Worm (Caenorhabditis elegans) whole organism, young adult: ENCODE data around the gene irld-23.

Experiments used
- B0019.2 ChIP-seq: fragments of 200-800 bp; sonication (Bioruptor generic); conservative IDR thresholded peaks from 2 replicates; pipeline ENCODE4 v1.3.6; 2022; ENCODE audit warnings: missing genetic modification reagents, missing genetic modification characterization, missing compliant biosample characterization
- B0035.1 ChIP-seq: sonication (generic microtip); optimal IDR thresholded peaks from 2 replicates; lab custom pipeline; 2016; ENCODE audit warnings: missing genetic modification characterization, mild to moderate bottlenecking, missing compliant biosample characterization, missing genotype, missing genetic modification reagents
- B0336.3 ChIP-seq: fragments of 200-800 bp; sonication (Bioruptor generic); IDR thresholded peaks from 2 replicates; pipeline ENCODE4 v1.3.6; 2022; ENCODE audit warnings: missing genetic modification characterization, missing compliant biosample characterization
- F33H1.4 ChIP-seq: fragments of 200-800 bp; sonication (Bioruptor generic); IDR thresholded peaks from 2 replicates; pipeline ENCODE4 v1.3.6; 2022; ENCODE audit warnings: missing genetic modification reagents, missing genetic modification characterization, missing compliant biosample characterization
- F52B5.7 ChIP-seq: sonication (generic microtip); optimal IDR thresholded peaks from 2 replicates; lab custom pipeline; 2016; ENCODE audit warnings: mild to moderate bottlenecking, missing genetic modification characterization, missing compliant biosample characterization
- F55B11.4 ChIP-seq: sonication (generic microtip); optimal IDR thresholded peaks from 2 replicates; lab custom pipeline; 2016; ENCODE audit warnings: missing compliant biosample characterization, missing genetic modification characterization, borderline replicate concordance; ENCODE audit not compliant: insufficient read depth
- F57C9.4 ChIP-seq: sonication (generic microtip); optimal IDR thresholded peaks from 2 replicates; lab custom pipeline; 2017; ENCODE audit warnings: mild to moderate bottlenecking, missing genetic modification characterization, missing compliant biosample characterization
- K11D2.4 ChIP-seq: fragments of 200-800 bp; sonication (Bioruptor generic); IDR thresholded peaks from 2 replicates; pipeline ENCODE4 v1.3.6; 2022; ENCODE audit warnings: missing genetic modification reagents, missing genetic modification characterization, missing compliant biosample characterization
- Y53F4B.3 ChIP-seq: fragments of 200-800 bp; sonication (Bioruptor generic); IDR thresholded peaks from 2 replicates; pipeline ENCODE4 v1.3.6; 2022; ENCODE audit warnings: missing genetic modification reagents, missing genetic modification characterization, missing compliant biosample characterization
- Y79H2A.3 ChIP-seq: fragments of 200-800 bp; sonication (Bioruptor generic); conservative IDR thresholded peaks from 2 replicates; pipeline ENCODE4 v1.3.6; 2022; ENCODE audit warnings: missing genetic modification reagents, missing genetic modification characterization, missing compliant biosample characterization
- Y95B8A.8 ChIP-seq: fragments of 200-800 bp; sonication (Bioruptor generic); IDR thresholded peaks from 2 replicates; pipeline ENCODE4 v1.3.6; 2022; ENCODE audit warnings: missing genetic modification reagents, missing genetic modification characterization, missing compliant biosample characterization
- ama-1 ChIP-seq, 3 experiments: fragments of 150-350 bp in 1 of 3; sonication (generic microtip) in 2 of 3; optimal IDR thresholded peaks; 2 replicates each; lab custom pipeline; 2014 to 2018; ENCODE audit warnings: missing biosample characterization in 2 of 3, missing genetic modification characterization in 2 of 3, missing genetic modification reagents in 2 of 3
- attf-5 ChIP-seq: fragments of 200-800 bp; sonication (Bioruptor generic); optimal IDR thresholded peaks from 2 replicates; lab custom pipeline; 2018; ENCODE audit warnings: mild to moderate bottlenecking, missing genetic modification characterization, missing compliant biosample characterization
- attf-6 ChIP-seq: fragments of 200-800 bp; sonication (Bioruptor generic); IDR thresholded peaks from 2 replicates; pipeline ENCODE4 v1.3.6; 2022; ENCODE audit warnings: missing genetic modification reagents, missing genetic modification characterization, missing compliant biosample characterization
- cebp-1 ChIP-seq, 2 experiments: fragments of 200-800 bp in 1 of 2; sonication (Bioruptor generic) in 1 of 2; sonication (generic microtip) in 1 of 2; IDR thresholded peaks in 1 of 2; optimal IDR thresholded peaks in 1 of 2; 2 replicates each; pipeline versions ENCODE4 v1.3.6 to Lab custom; 2017 to 2022; ENCODE audit warnings: missing compliant biosample characterization in 2 of 2, missing genetic modification characterization in 2 of 2, mild to moderate bottlenecking in 1 of 2, missing genetic modification reagents in 1 of 2, moderate library complexity in 1 of 2
- ceh-100 ChIP-seq: fragments of 200-800 bp; sonication (Bioruptor generic); IDR thresholded peaks from 2 replicates; pipeline ENCODE4 v1.3.6; 2022; ENCODE audit warnings: missing genetic modification reagents, missing genetic modification characterization, missing compliant biosample characterization
- ceh-27 ChIP-seq: fragments of 200-800 bp; sonication (Bioruptor generic); optimal IDR thresholded peaks from 2 replicates; lab custom pipeline; 2018; ENCODE audit warnings: mild to moderate bottlenecking, missing genetic modification characterization, moderate library complexity, missing compliant biosample characterization
- chd-7 ChIP-seq: sonication (generic microtip); optimal IDR thresholded peaks from 2 replicates; lab custom pipeline; 2016; ENCODE audit warnings: mild to moderate bottlenecking, missing genetic modification characterization, moderate library complexity, missing compliant biosample characterization
- die-1 ChIP-seq: sonication (generic microtip); optimal IDR thresholded peaks from 2 replicates; lab custom pipeline; 2016; ENCODE audit warnings: missing genotype, mild to moderate bottlenecking, missing genetic modification characterization, missing compliant biosample characterization
- dpff-1 ChIP-seq: sonication (generic microtip); optimal IDR thresholded peaks from 2 replicates; lab custom pipeline; 2017; ENCODE audit warnings: mild to moderate bottlenecking, missing genetic modification characterization, missing compliant biosample characterization
- egl-44 ChIP-seq: fragments of 200-800 bp; sonication (Bioruptor generic); IDR thresholded peaks from 2 replicates; pipeline ENCODE4 v1.3.6; 2022; ENCODE audit warnings: missing genetic modification reagents, missing genetic modification characterization, missing compliant biosample characterization
- hmg-1.2 ChIP-seq: fragments of 200-800 bp; sonication (Bioruptor generic); IDR thresholded peaks from 2 replicates; pipeline ENCODE4 v1.3.6; 2022; ENCODE audit warnings: missing genetic modification reagents, missing genetic modification characterization, missing compliant biosample characterization
- hsf-1 ChIP-seq: fragments of 200-800 bp; sonication (Bioruptor generic); IDR thresholded peaks from 2 replicates; pipeline ENCODE4 v1.3.6; 2022; ENCODE audit warnings: missing genetic modification reagents, missing genetic modification characterization, missing compliant biosample characterization
- lsy-27 ChIP-seq: sonication (generic microtip); optimal IDR thresholded peaks from 2 replicates; lab custom pipeline; 2017; ENCODE audit warnings: missing genetic modification characterization, mild to moderate bottlenecking, missing compliant biosample characterization, antibody characterized with exemption, missing genotype, borderline replicate concordance; ENCODE audit not compliant: insufficient read depth
- mes-4 ChIP-seq: sonication (generic microtip); optimal IDR thresholded peaks from 2 replicates; lab custom pipeline; 2016; ENCODE audit warnings: missing genotype, missing genetic modification characterization, missing compliant biosample characterization
- nfya-2 ChIP-seq: fragments of 200-800 bp; sonication (Bioruptor generic); IDR thresholded peaks from 2 replicates; pipeline ENCODE4 v1.3.6; 2022; ENCODE audit warnings: missing genetic modification reagents, missing genetic modification characterization, missing compliant biosample characterization
- nhr-120 ChIP-seq: fragments of 200-800 bp; sonication (Bioruptor generic); IDR thresholded peaks from 2 replicates; pipeline ENCODE4 v1.3.6; 2022; ENCODE audit warnings: missing genetic modification characterization, missing compliant biosample characterization
- nhr-27 ChIP-seq: fragments of 200-800 bp; sonication (Bioruptor generic); optimal IDR thresholded peaks from 2 replicates; lab custom pipeline; 2018; ENCODE audit warnings: mild to moderate bottlenecking, missing genetic modification characterization, moderate library complexity, missing compliant biosample characterization
- pha-4 ChIP-seq: fragments of 150-350 bp; sonication (generic microtip); optimal IDR thresholded peaks from 2 replicates; lab custom pipeline; 2014; ENCODE audit warnings: missing biosample characterization, missing genetic modification reagents, missing genetic modification characterization
- repo-1 ChIP-seq: sonication (generic microtip); optimal IDR thresholded peaks from 2 replicates; lab custom pipeline; 2017; ENCODE audit warnings: mild to moderate bottlenecking, missing genetic modification characterization, missing compliant biosample characterization
- rpc-1 ChIP-seq, 2 experiments: fragments of 150-350 bp in 1 of 2; sonication (generic microtip) in 1 of 2; optimal IDR thresholded peaks; 2 replicates each; lab custom pipeline; 2014 to 2018; ENCODE audit warnings: missing biosample characterization in 1 of 2, missing genetic modification characterization in 1 of 2, missing genetic modification reagents in 1 of 2, missing genotype in 1 of 2
- sptf-2 ChIP-seq: fragments of 200-800 bp; sonication (Bioruptor generic); optimal IDR thresholded peaks from 2 replicates; lab custom pipeline; 2018; ENCODE audit warnings: mild to moderate bottlenecking, missing genetic modification characterization, missing compliant biosample characterization
- tbp1 ChIP-seq: fragments of 200-800 bp; sonication (Bioruptor generic); optimal IDR thresholded peaks from 2 replicates; lab custom pipeline; 2018; ENCODE audit warnings: mild to moderate bottlenecking, missing genetic modification characterization, missing compliant biosample characterization
- tbx-9 ChIP-seq: sonication (generic microtip); optimal IDR thresholded peaks from 2 replicates; lab custom pipeline; 2016; ENCODE audit warnings: borderline replicate concordance, missing genetic modification characterization, inconsistent platforms, missing compliant biosample characterization
- zfh-2 ChIP-seq: fragments of 200-800 bp; sonication (Bioruptor generic); conservative IDR thresholded peaks from 2 replicates; pipeline ENCODE4 v1.3.6; 2022; ENCODE audit warnings: missing genetic modification reagents, missing genetic modification characterization, missing compliant biosample characterization
- zim-3 ChIP-seq: sonication (generic microtip); optimal IDR thresholded peaks from 2 replicates; lab custom pipeline; 2017; ENCODE audit warnings: mild to moderate bottlenecking, missing genetic modification characterization, moderate library complexity, missing compliant biosample characterization
- ztf-22 ChIP-seq: fragments of 200-800 bp; sonication (Bioruptor generic); optimal IDR thresholded peaks from 2 replicates; lab custom pipeline; 2018; ENCODE audit warnings: mild to moderate bottlenecking, missing genetic modification characterization, moderate library complexity, missing compliant biosample characterization
- ztf-26 ChIP-seq: sonication (generic microtip); optimal IDR thresholded peaks from 2 replicates; lab custom pipeline; 2017; ENCODE audit warnings: missing genetic modification characterization, missing compliant biosample characterization

irld-23 gene

DNA sequence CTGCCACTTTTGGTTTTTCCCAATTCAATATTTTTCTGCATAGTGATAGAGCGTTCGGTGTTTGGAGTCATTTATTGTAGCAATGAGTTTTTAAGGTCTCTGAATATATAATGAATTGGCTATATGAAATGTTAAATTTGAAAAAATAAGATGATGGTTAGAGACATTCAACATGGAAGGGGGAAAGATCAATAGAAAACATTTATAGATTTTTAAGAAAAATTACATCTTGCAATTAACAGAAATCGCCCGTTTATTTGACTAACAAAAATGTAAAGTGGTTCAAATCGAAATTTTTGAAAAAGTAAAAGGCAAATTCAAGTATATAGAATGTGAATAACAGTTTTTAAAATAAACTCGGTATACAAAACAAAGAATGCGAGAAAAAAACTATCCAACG, 30.1 kb upstream of the irld-23 start, which contains the start of gene lido-5:
Gene lido-5, minus strand, starts transcription at position 101 of the 400 bp plus-strand sequence.
- TF ChIP-seq Y95B8A.8 (GFP tag; lab: Robert Waterston, UW) (no peak), Y53F4B.3 (GFP tag; lab: Robert Waterston, UW) (no peak), cebp-1 (GFP tag; IDR thresholded peaks at IDR 0.05; lab: Robert Waterston, UW) (no peak), cebp-1 (tag; optimal IDR thresholded peaks at IDR 0.05; lab: Kevin White, UChicago) (no peak), Y79H2A.3 (GFP tag; lab: Robert Waterston, UW) (no peak)

DNA sequence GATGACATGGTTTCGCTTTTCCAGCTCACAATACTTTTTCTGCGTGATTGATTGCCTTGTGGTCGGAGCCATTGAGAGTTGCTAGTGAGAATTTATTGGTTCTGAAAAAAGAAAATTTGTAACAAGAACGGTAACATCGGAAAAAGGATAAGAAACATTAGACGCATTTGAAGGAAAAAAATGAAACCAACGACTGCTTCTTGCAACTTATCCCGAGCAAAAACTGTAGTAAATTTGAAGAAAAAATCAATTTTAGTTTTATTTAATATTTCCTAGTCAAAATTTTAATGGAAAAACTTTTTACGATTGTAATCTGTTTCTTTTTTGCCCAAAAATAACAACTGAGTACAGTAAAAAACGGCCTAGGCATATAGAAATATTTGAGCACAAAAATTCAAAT, 27.2 kb upstream of the irld-23 start, which contains the start of gene lido-4:
Gene lido-4, minus strand, starts transcription at position 101 of the 400 bp plus-strand sequence.
- TF ChIP-seq hsf-1 (GFP tag; lab: Robert Waterston, UW): no peak
- no peak for TF ChIP-seq mes-4
- no peak for TF ChIP-seq lsy-27 (tag; lab: Kevin White, UChicago)
- no peak for TF ChIP-seq B0336.3
- no peak for TF ChIP-seq sptf-2
- no peak for TF ChIP-seq egl-44 (GFP tag; lab: Robert Waterston, UW)
- TF ChIP-seq cebp-1 (GFP tag; IDR thresholded peaks at IDR 0.05; lab: Robert Waterston, UW): no peak
- TF ChIP-seq cebp-1 (tag; optimal IDR thresholded peaks at IDR 0.05; lab: Kevin White, UChicago): no peak
- TF ChIP-seq tbx-9 (tag; lab: Kevin White, UChicago): no peak
- no peak for TF ChIP-seq rpc-1 (optimal IDR thresholded peaks at IDR 0.05; lab: Kevin White, UChicago)
- no peak for TF ChIP-seq rpc-1 (tag; optimal IDR thresholded peaks at IDR 0.05; lab: Kevin White, UChicago)
- no peak for TF ChIP-seq die-1 (tag; lab: Kevin White, UChicago)
- no peak for TF ChIP-seq zim-3 (tag; lab: Kevin White, UChicago)
- TF ChIP-seq chd-7 (tag; lab: Kevin White, UChicago): no peak
- TF ChIP-seq F33H1.4 (GFP tag; lab: Robert Waterston, UW): no peak
- TF ChIP-seq Y95B8A.8 (GFP tag; lab: Robert Waterston, UW): no peak

DNA sequence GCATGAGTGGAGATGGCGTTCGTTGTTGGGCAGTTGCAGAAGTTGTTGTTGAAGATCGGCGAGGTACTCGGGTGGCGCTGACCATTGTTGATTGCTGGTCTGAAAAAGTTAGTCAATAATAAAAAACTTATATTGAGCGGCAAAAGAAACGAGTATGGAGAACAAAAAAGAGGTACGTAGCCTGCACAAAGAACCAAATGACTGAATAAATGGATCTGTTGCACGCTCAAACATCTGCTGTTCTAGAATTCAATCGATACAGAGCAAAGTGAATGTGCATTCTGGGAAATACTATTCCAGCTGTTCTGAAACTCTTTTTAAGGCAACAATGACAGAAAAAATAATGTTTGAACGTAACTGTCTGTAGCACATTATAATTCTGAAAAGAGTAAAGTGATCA, 20.2 kb upstream of the irld-23 start, which contains the start of gene lido-2:
Gene lido-2, minus strand, starts transcription at position 101 of the 400 bp plus-strand sequence.
- TF ChIP-seq ceh-27 (GFP tag; lab: Kevin White, UChicago) (no peak), Y95B8A.8 (GFP tag; lab: Robert Waterston, UW) (no peak), mes-4 (no peak), nfya-2 (GFP tag; lab: Robert Waterston, UW) (no peak), dpff-1 (tag; lab: Kevin White, UChicago) (no peak), tbp1 (GFP tag; lab: Kevin White, UChicago) (no peak), die-1 (tag; lab: Kevin White, UChicago) (no peak), hmg-1.2 (GFP tag; lab: Robert Waterston, UW) (no peak), B0035.1 (tag; lab: Kevin White, UChicago) (no peak), K11D2.4 (GFP tag; lab: Robert Waterston, UW) (no peak), hsf-1 (GFP tag; lab: Robert Waterston, UW) (no peak), B0019.2 (no peak)
- TF ChIP-seq, all 124 proteins: peak for 0

DNA sequence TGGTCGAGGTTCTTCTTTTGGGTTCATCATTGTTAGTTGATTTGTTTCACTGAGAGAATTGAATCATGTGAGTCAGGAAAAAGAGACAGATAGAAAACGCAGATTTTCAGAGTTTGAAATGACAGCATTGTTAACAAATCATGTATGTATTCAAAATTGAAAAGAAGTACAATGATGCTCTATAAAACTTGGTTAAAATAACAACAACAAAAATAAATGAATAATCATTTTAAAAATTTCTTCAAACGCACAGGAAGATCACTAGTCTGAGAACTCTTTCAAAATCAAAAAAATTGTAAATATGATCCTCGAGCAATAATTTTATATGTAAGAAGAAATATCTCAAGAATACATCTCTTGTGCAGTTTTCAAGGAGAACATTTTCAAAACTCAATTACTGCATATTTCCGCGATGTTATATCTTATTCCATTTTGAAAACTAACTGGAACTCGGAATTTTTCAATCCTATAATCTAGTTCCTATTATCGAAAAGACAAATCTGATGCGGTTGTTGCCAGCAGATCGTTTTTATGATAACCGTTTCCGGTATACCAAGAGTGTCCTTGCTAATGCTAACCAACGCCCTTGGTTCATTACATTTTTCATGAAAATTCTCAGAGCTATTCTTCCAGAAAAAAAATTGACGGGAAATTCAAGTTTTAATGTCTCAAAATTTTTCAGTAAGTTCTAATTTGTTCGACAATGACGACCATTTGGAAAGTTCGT, 16.2 kb upstream of the irld-23 start, which contains the start of gene lido-1:
Gene lido-1, minus strand, starts transcription at position 51 of the 727 bp plus-strand sequence.
- TF ChIP-seq repo-1 (tag; lab: Kevin White, UChicago) (no peak), ceh-100 (GFP tag; lab: Robert Waterston, UW) (no peak)
- TF ChIP-seq, all 124 proteins: peak for 0

DNA sequence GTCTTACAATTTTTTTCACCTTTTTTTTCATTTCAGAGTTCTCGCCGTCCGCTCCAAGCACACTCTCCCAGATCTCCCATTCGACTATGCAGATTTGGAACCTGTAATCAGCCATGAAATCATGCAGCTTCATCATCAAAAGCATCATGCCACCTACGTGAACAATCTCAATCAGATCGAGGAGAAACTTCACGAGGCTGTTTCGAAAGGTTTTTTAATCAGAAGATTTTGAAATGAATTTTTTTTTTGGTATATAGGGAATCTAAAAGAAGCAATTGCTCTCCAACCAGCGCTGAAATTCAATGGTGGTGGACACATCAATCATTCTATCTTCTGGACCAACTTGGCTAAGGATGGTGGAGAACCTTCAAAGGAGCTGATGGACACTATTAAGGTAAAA, 12.7 kb upstream of the irld-23 start, which contains the start of gene C08A9.3:
Gene C08A9.3, minus strand, starts transcription at position 101 of the 400 bp plus-strand sequence.
- TF ChIP-seq attf-5 (GFP tag; lab: Kevin White, UChicago) (no peak), F52B5.7 (tag; lab: Kevin White, UChicago) (no peak), zfh-2 (GFP tag; lab: Robert Waterston, UW) (no peak), attf-6 (GFP tag; lab: Robert Waterston, UW) (no peak), ztf-22 (GFP tag; lab: Kevin White, UChicago) (no peak), F55B11.4 (tag; lab: Kevin White, UChicago) (no peak), nhr-27 (tag; lab: Kevin White, UChicago) (no peak), F57C9.4 (no peak), rpc-1 (optimal IDR thresholded peaks at IDR 0.05; lab: Kevin White, UChicago) (no peak), rpc-1 (tag; optimal IDR thresholded peaks at IDR 0.05; lab: Kevin White, UChicago) (no peak), ama-1 (optimal IDR thresholded peaks at IDR 0.05; lab: Kevin White, UChicago) (no peak), ama-1 (GFP tag; optimal IDR thresholded peaks at IDR 0.05; lab: Kevin White, UChicago) (no peak), ztf-26 (tag; lab: Kevin White, UChicago) (no peak), pha-4 (tag; lab: Kevin White, UChicago) (no peak), nhr-120 (GFP tag; lab: Robert Waterston, UW) (no peak)
